Worm (Caenorhabditis elegans) whole organism, midembryonic: ENCODE data around the gene got-2.2.

Experiments used
- T22C8.4 ChIP-seq: fragments of 200-800 bp; sonication (Bioruptor generic); IDR thresholded peaks from 2 replicates; pipeline ENCODE4 v1.3.6; 2022; ENCODE audit warnings: missing genetic modification characterization, missing compliant biosample characterization
- cog-1 ChIP-seq: sonication (generic microtip); optimal IDR thresholded peaks from 2 replicates; lab custom pipeline; 2016; ENCODE audit warnings: missing genetic modification characterization, missing compliant biosample characterization
- flt-1 ChIP-seq: fragments of 200-800 bp; sonication (Bioruptor generic); IDR thresholded peaks from 2 replicates; pipeline ENCODE4 v1.3.6; 2022; ENCODE audit warnings: missing genetic modification characterization, missing compliant biosample characterization
- klf-2 ChIP-seq: fragments of 200-800 bp; sonication (Bioruptor generic); conservative IDR thresholded peaks from 2 replicates; pipeline ENCODE4 v1.3.6; 2022; ENCODE audit warnings: missing genetic modification reagents, missing genetic modification characterization, missing compliant biosample characterization
- med-1 ChIP-seq: sonication (generic microtip); optimal IDR thresholded peaks from 2 replicates; lab custom pipeline; 2017; ENCODE audit warnings: missing genetic modification characterization, mild to moderate bottlenecking, missing compliant biosample characterization, antibody characterized with exemption, missing genetic modification reagents; ENCODE audit not compliant: insufficient read depth
- ref-1 ChIP-seq: fragments of 200-800 bp; sonication (Bioruptor generic); conservative IDR thresholded peaks from 2 replicates; pipeline ENCODE4 v1.3.6; 2022; ENCODE audit warnings: missing genetic modification reagents, missing genetic modification characterization, missing compliant biosample characterization
- tab-1 ChIP-seq: fragments of 200-800 bp; sonication (Bioruptor generic); IDR thresholded peaks from 2 replicates; pipeline ENCODE4 v1.3.6; 2022; ENCODE audit warnings: missing genetic modification characterization, missing compliant biosample characterization
- ztf-23 ChIP-seq: fragments of 200-800 bp; sonication (Bioruptor generic); IDR thresholded peaks from 2 replicates; pipeline ENCODE4 v1.3.6; 2022; ENCODE audit warnings: missing genetic modification reagents, missing genetic modification characterization, missing compliant biosample characterization
- ztf-29 ChIP-seq: fragments of 200-800 bp; sonication (Bioruptor generic); IDR thresholded peaks from 2 replicates; pipeline ENCODE4 v1.3.6; 2022; ENCODE audit warnings: missing genetic modification reagents, missing genetic modification characterization, missing compliant biosample characterization

- TF ChIP-seq klf-2: no peak
- TF ChIP-seq ref-1 (GFP tag; lab: Robert Waterston, UW): no peak
- TF ChIP-seq ztf-23: no peak
- no peak for TF ChIP-seq ztf-29 (GFP tag; lab: Robert Waterston, UW)
- no peak for TF ChIP-seq med-1 (GFP tag; lab: Kevin White, UChicago)
- no peak for TF ChIP-seq flt-1 (GFP tag; lab: Robert Waterston, UW)
- TF ChIP-seq T22C8.4 (GFP tag; lab: Robert Waterston, UW): no peak
- TF ChIP-seq tab-1 (GFP tag; lab: Robert Waterston, UW): no peak
- TF ChIP-seq cog-1 (tag; lab: Kevin White, UChicago): no peak
Measured at ce11 chrX:6253566-6253898, 12.7 kb downstream of the got-2.2 start.
